Worm (Caenorhabditis elegans): ENCODE data around the gene T04A8.7.

DNA sequence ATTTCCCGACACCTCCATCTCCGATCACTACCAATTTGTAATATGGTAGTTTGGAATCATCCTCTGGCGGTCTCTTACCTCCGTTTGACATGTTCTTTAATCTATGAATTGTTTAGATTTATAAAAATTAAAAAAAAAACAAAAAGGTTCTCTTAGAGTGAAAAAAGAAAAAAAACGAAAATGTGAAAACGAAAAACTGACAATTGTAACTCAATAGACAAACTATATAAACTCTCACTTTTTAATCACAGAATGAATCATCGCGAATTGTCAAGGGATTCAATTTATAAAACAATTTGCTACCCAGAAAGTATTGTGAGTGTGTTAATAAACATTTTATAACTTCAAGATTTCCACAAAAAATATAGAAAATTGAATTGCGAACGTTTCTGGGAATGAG lies 44.8 kb downstream of the T04A8.7 start, which contains the start of gene ras-2:
- TF ChIP-seq ets-7 (tag; optimal IDR thresholded peaks at IDR 0.05) (no peak), hmbx-1 (tag; optimal IDR thresholded peaks at IDR 0.05) (no peak), ama-1 (optimal IDR thresholded peaks at IDR 0.05) (no peak), flt-1 (GFP tag; IDR thresholded peaks at IDR 0.05) (no peak), sea-1 (GFP tag; conservative IDR thresholded peaks at IDR 0.05) (no peak), pes-1 (GFP tag; IDR thresholded peaks at IDR 0.05) (no peak), hnd-1 (tag; optimal IDR thresholded peaks at IDR 0.05) (no peak), B0310.2 (tag; optimal IDR thresholded peaks at IDR 0.05) (no peak)

Data from whole organism, early embryonic.